Worm (Caenorhabditis elegans): Measurements from ENCODE around the gene F27C8.2.
A peak's percentile ranks its signal among the peaks of the same experiment; 100 is the strongest.
"Not testable (repeated sequence)": the region's sequence is repeated elsewhere in the genome, so short reads cannot be mapped to it uniquely, and the experiment has no call there.

The F27C8.2 gene

ce11 chrIV:9595779-9596406 lies at the start of gene F27C8.2, which contains the start of gene F27C8.3:
TSS of gene F27C8.2 (plus strand) at chrIV:9596356.
TSS of gene F27C8.3 (minus strand) at chrIV:9595879.
- not testable (repeated sequence) for TF ChIP-seq dve-1 (tag; optimal IDR thresholded peaks at IDR 0.05); K02D7.2 (tag; optimal IDR thresholded peaks at IDR 0.05); dmd-4 (tag; optimal IDR thresholded peaks at IDR 0.05; ENCODE audit: borderline replicate concordance)

- TF ChIP-seq ceh-18 (tag; optimal IDR thresholded peaks at IDR 0.05) = no peak
- TF ChIP-seq ceh-19 (GFP tag; optimal IDR thresholded peaks at IDR 0.05) = no peak
- TF ChIP-seq pat-9 (tag; optimal IDR thresholded peaks at IDR 0.05) = no peak
- TF ChIP-seq ceh-30 (tag; optimal IDR thresholded peaks at IDR 0.05) = no peak
- TF ChIP-seq pqm-1 (tag; optimal IDR thresholded peaks at IDR 0.05) = no peak
- no peak for TF ChIP-seq ahr-1 (tag; optimal IDR thresholded peaks at IDR 0.05)
- TF ChIP-seq ceh-34 (tag; optimal IDR thresholded peaks at IDR 0.05) = no peak
- no peak for TF ChIP-seq unc-3 (GFP tag; conservative IDR thresholded peaks at IDR 0.05)
- TF ChIP-seq unc-3 (tag; optimal IDR thresholded peaks at IDR 0.05) = no peak
- no peak for TF ChIP-seq pros-1 (tag; optimal IDR thresholded peaks at IDR 0.05)
- TF ChIP-seq sox-4 (tag; optimal IDR thresholded peaks at IDR 0.05) = no peak
- no peak for TF ChIP-seq fax-1 (tag; optimal IDR thresholded peaks at IDR 0.05)
- TF ChIP-seq pha-2 (tag; optimal IDR thresholded peaks at IDR 0.05) = no peak
- no peak for TF ChIP-seq C08G9.2 (tag; optimal IDR thresholded peaks at IDR 0.05)
These were observed 33.1 kb upstream of the F27C8.2 start, which contains the start of gene col-122 for ce11 chrIV:9563079-9563478. TSS of gene col-122 (plus strand) at chrIV:9563379.

- no peak for TF ChIP-seq dve-1 (tag; optimal IDR thresholded peaks at IDR 0.05)
- TF ChIP-seq dmd-4 (tag; optimal IDR thresholded peaks at IDR 0.05; ENCODE audit: borderline replicate concordance) = peak; percentile 47
- peak; percentile 95 for TF ChIP-seq elt-4 (tag; optimal IDR thresholded peaks at IDR 0.05)
- TF ChIP-seq unc-55 (GFP tag; optimal IDR thresholded peaks at IDR 0.05) = no peak
- TF ChIP-seq hlh-30 (tag; optimal IDR thresholded peaks at IDR 0.05; ENCODE audit: insufficient read depth) = no peak
- TF ChIP-seq hlh-15 (tag; optimal IDR thresholded peaks at IDR 0.05) = no peak
- no peak for TF ChIP-seq pax-1 (tag; optimal IDR thresholded peaks at IDR 0.05)
- TF ChIP-seq hlh-8 (tag; optimal IDR thresholded peaks at IDR 0.05) = no peak
These were observed 32.4 kb upstream of the F27C8.2 start for ce11 chrIV:9563529-9564376.

ce11 chrIV:9566505-9566904 lies 29.7 kb upstream of the F27C8.2 start, which contains the start of gene lron-14:
TSS of gene lron-14 (minus strand) at chrIV:9566605.
- TF ChIP-seq pqm-1 (tag; optimal IDR thresholded peaks at IDR 0.05) (no peak), elt-4 (tag; optimal IDR thresholded peaks at IDR 0.05) (no peak), dmd-4 (tag; optimal IDR thresholded peaks at IDR 0.05; ENCODE audit: borderline replicate concordance) (no peak), hlh-13 (GFP tag; optimal IDR thresholded peaks at IDR 0.05) (no peak), F13H6.1 (tag; optimal IDR thresholded peaks at IDR 0.05) (no peak), ceh-24 (tag; optimal IDR thresholded peaks at IDR 0.05) (no peak), elt-2 (tag; optimal IDR thresholded peaks at IDR 0.05) (no peak), K02D7.2 (tag; optimal IDR thresholded peaks at IDR 0.05) (no peak), dve-1 (tag; optimal IDR thresholded peaks at IDR 0.05) (no peak), C38D4.7 (GFP tag; optimal IDR thresholded peaks at IDR 0.05) (no peak), ama-1 (optimal IDR thresholded peaks at IDR 0.05) (no peak), nfya-1 (tag; optimal IDR thresholded peaks at IDR 0.05) (no peak), unc-86 (tag; optimal IDR thresholded peaks at IDR 0.05) (no peak), sdc-2 (tag; optimal IDR thresholded peaks at IDR 0.05) (no peak), fkh-10 (GFP tag; optimal IDR thresholded peaks at IDR 0.05) (no peak), ahr-1 (tag; optimal IDR thresholded peaks at IDR 0.05) (no peak), sox-2 (GFP tag; IDR thresholded peaks at IDR 0.05) (no peak), madf-2 (tag; optimal IDR thresholded peaks at IDR 0.05) (no peak), syd-9 (tag; optimal IDR thresholded peaks at IDR 0.05) (no peak)

Data from whole organism, late embryonic.